Worm (Caenorhabditis elegans) whole organism, late embryonic: Measurements from ENCODE around the gene xtr-2.

Experiments
- C38D4.7 ChIP-seq: fragments of 200-800 bp; sonication (Bioruptor generic); optimal IDR thresholded peaks from 2 replicates; lab custom pipeline; 2018; ENCODE audit warnings: mild to moderate bottlenecking, missing genetic modification characterization, moderate library complexity, missing compliant biosample characterization
- K02D7.2 ChIP-seq: sonication (generic microtip); optimal IDR thresholded peaks from 2 replicates; lab custom pipeline; 2017; ENCODE audit warnings: mild to moderate bottlenecking, missing genetic modification characterization, missing compliant biosample characterization
- ahr-1 ChIP-seq: sonication (generic microtip); optimal IDR thresholded peaks from 2 replicates; lab custom pipeline; 2016; ENCODE audit warnings: missing genetic modification characterization, missing compliant biosample characterization
- ceh-18 ChIP-seq: sonication (generic microtip); optimal IDR thresholded peaks from 2 replicates; lab custom pipeline; 2016; ENCODE audit warnings: missing genetic modification characterization, missing compliant biosample characterization
- ceh-19 ChIP-seq: fragments of 200-800 bp; sonication (Bioruptor generic); optimal IDR thresholded peaks from 2 replicates; lab custom pipeline; 2018; ENCODE audit warnings: mild to moderate bottlenecking, missing genetic modification characterization, missing compliant biosample characterization
- ceh-31 ChIP-seq: sonication (generic microtip); optimal IDR thresholded peaks from 2 replicates; lab custom pipeline; 2016; ENCODE audit warnings: missing genetic modification characterization, missing compliant biosample characterization
- ceh-34 ChIP-seq: sonication (generic microtip); optimal IDR thresholded peaks from 2 replicates; lab custom pipeline; 2016; ENCODE audit warnings: mild to moderate bottlenecking, missing genetic modification characterization, missing compliant biosample characterization
- ceh-45 ChIP-seq: fragments of 200-800 bp; sonication (Bioruptor generic); IDR thresholded peaks from 2 replicates; pipeline ENCODE4 v1.3.6; 2022; ENCODE audit warnings: missing genetic modification reagents, missing genetic modification characterization, missing compliant biosample characterization
- ceh-6 ChIP-seq: fragments of 200-800 bp; sonication (Bioruptor generic); optimal IDR thresholded peaks from 2 replicates; lab custom pipeline; 2018; ENCODE audit warnings: mild to moderate bottlenecking, missing genetic modification characterization, missing compliant biosample characterization
- ceh-9 ChIP-seq: sonication (generic microtip); optimal IDR thresholded peaks from 2 replicates; lab custom pipeline; 2016; ENCODE audit warnings: mild to moderate bottlenecking, missing genetic modification characterization, inconsistent platforms, missing compliant biosample characterization
- elt-2 ChIP-seq: sonication (generic microtip); optimal IDR thresholded peaks from 2 replicates; lab custom pipeline; 2016; ENCODE audit warnings: missing genetic modification reagents, missing genetic modification characterization, missing compliant biosample characterization
- elt-4 ChIP-seq: sonication (generic microtip); optimal IDR thresholded peaks from 2 replicates; lab custom pipeline; 2016; ENCODE audit warnings: missing genetic modification characterization, missing compliant biosample characterization
- eyg-1 ChIP-seq: sonication (generic microtip); optimal IDR thresholded peaks from 2 replicates; lab custom pipeline; 2016; ENCODE audit warnings: missing genotype, missing genetic modification characterization, missing compliant biosample characterization
- gmeb-2 ChIP-seq: sonication (generic microtip); optimal IDR thresholded peaks from 2 replicates; lab custom pipeline; 2016; ENCODE audit warnings: missing genetic modification characterization, inconsistent platforms, missing compliant biosample characterization
- hlh-13 ChIP-seq: fragments of 200-800 bp; sonication (Bioruptor generic); optimal IDR thresholded peaks from 2 replicates; lab custom pipeline; 2018; ENCODE audit warnings: mild to moderate bottlenecking, missing genetic modification characterization, missing compliant biosample characterization
- hlh-15 ChIP-seq: sonication (generic microtip); optimal IDR thresholded peaks from 2 replicates; lab custom pipeline; 2016; ENCODE audit warnings: missing genetic modification characterization, missing compliant biosample characterization
- hlh-30 ChIP-seq: sonication (generic microtip); optimal IDR thresholded peaks from 2 replicates; lab custom pipeline; 2017; ENCODE audit warnings: antibody characterized with exemption, missing genetic modification characterization, missing compliant biosample characterization; ENCODE audit not compliant: insufficient read depth
- hlh-6 ChIP-seq: sonication (generic microtip); optimal IDR thresholded peaks from 2 replicates; lab custom pipeline; 2016; ENCODE audit warnings: missing genotype, missing genetic modification characterization, missing compliant biosample characterization
- hlh-8 ChIP-seq: sonication (generic microtip); optimal IDR thresholded peaks from 2 replicates; lab custom pipeline; 2016; ENCODE audit warnings: missing genotype, missing genetic modification characterization, missing compliant biosample characterization
- lim-6 ChIP-seq: sonication (generic microtip); optimal IDR thresholded peaks from 2 replicates; lab custom pipeline; 2016; ENCODE audit warnings: missing genetic modification characterization, missing compliant biosample characterization
- lin-11 ChIP-seq: fragments of 200-800 bp; sonication (Bioruptor generic); optimal IDR thresholded peaks from 2 replicates; lab custom pipeline; 2018; ENCODE audit warnings: mild to moderate bottlenecking, missing genetic modification characterization, missing compliant biosample characterization
- madf-2 ChIP-seq: sonication (generic microtip); optimal IDR thresholded peaks from 2 replicates; lab custom pipeline; 2017; ENCODE audit warnings: missing genetic modification characterization, missing compliant biosample characterization
- mec-3 ChIP-seq: sonication (generic microtip); optimal IDR thresholded peaks from 2 replicates; lab custom pipeline; 2016; ENCODE audit warnings: borderline replicate concordance, missing genetic modification characterization, missing compliant biosample characterization
- nhr-11 ChIP-seq: fragments of 150-350 bp; optimal IDR thresholded peaks from 2 replicates; lab custom pipeline; 2014; ENCODE audit warnings: missing biosample characterization, missing genetic modification characterization
- nhr-232 ChIP-seq: sonication (generic microtip); optimal IDR thresholded peaks from 2 replicates; lab custom pipeline; 2016; ENCODE audit warnings: missing genetic modification characterization, missing compliant biosample characterization
- npax-4 ChIP-seq: sonication (generic microtip); optimal IDR thresholded peaks from 2 replicates; lab custom pipeline; 2016; ENCODE audit warnings: missing genetic modification characterization, missing compliant biosample characterization
- pag-3 ChIP-seq: sonication (generic microtip); optimal IDR thresholded peaks from 2 replicates; lab custom pipeline; 2016; ENCODE audit warnings: missing compliant biosample characterization, missing genetic modification characterization, borderline replicate concordance
- pax-1 ChIP-seq: fragments of 150-350 bp; optimal IDR thresholded peaks from 2 replicates; lab custom pipeline; 2014; ENCODE audit warnings: missing biosample characterization, missing genetic modification characterization
- pha-2 ChIP-seq: sonication (generic microtip); optimal IDR thresholded peaks from 2 replicates; lab custom pipeline; 2017; ENCODE audit warnings: mild to moderate bottlenecking, missing genetic modification characterization, missing compliant biosample characterization
- ref-2 ChIP-seq: sonication (generic microtip); optimal IDR thresholded peaks from 2 replicates; lab custom pipeline; 2016; ENCODE audit warnings: missing genetic modification characterization, missing compliant biosample characterization
- rnt-1 ChIP-seq: sonication (generic microtip); optimal IDR thresholded peaks from 2 replicates; lab custom pipeline; 2016; ENCODE audit warnings: missing genetic modification characterization, missing compliant biosample characterization
- sdc-2 ChIP-seq: sonication (generic microtip); optimal IDR thresholded peaks from 2 replicates; lab custom pipeline; 2016; ENCODE audit warnings: missing genotype, missing genetic modification characterization, missing compliant biosample characterization
- syd-9 ChIP-seq: sonication (generic microtip); optimal IDR thresholded peaks from 2 replicates; lab custom pipeline; 2016; ENCODE audit warnings: mild to moderate bottlenecking, missing genetic modification characterization, moderate library complexity, missing compliant biosample characterization
- tbx-2 ChIP-seq: sonication (generic microtip); optimal IDR thresholded peaks from 2 replicates; lab custom pipeline; 2016; ENCODE audit warnings: missing genetic modification characterization, missing compliant biosample characterization
- tbx-7 ChIP-seq: sonication (generic microtip); optimal IDR thresholded peaks from 2 replicates; lab custom pipeline; 2016; ENCODE audit warnings: missing genotype, missing genetic modification characterization, missing compliant biosample characterization
- ttx-3 ChIP-seq: sonication (generic microtip); optimal IDR thresholded peaks from 2 replicates; lab custom pipeline; 2016; ENCODE audit warnings: missing genetic modification reagents, missing genetic modification characterization, missing compliant biosample characterization
- unc-55 ChIP-seq: sonication (generic microtip); optimal IDR thresholded peaks from 2 replicates; lab custom pipeline; 2017; ENCODE audit warnings: missing biosample characterization, missing genetic modification reagents, missing genetic modification characterization
- zip-5 ChIP-seq: sonication (generic microtip); optimal IDR thresholded peaks from 2 replicates; lab custom pipeline; 2016; ENCODE audit warnings: missing genetic modification characterization, missing compliant biosample characterization
- ztf-16 ChIP-seq: sonication (generic microtip); optimal IDR thresholded peaks from 2 replicates; lab custom pipeline; 2017; ENCODE audit warnings: missing genetic modification characterization, missing compliant biosample characterization

xtr-2 gene

ce11 chrX:12280477-12280876 lies 34.9 kb upstream of the xtr-2 start, which contains the start of gene C04B4.1:
Gene C04B4.1 (plus strand): TSS chrX:12280777.
- TF ChIP-seq gmeb-2 (tag; lab: Kevin White, UChicago): no peak
- TF ChIP-seq ceh-19 (GFP tag; lab: Kevin White, UChicago): no peak
- TF ChIP-seq ceh-18 (tag; lab: Kevin White, UChicago): no peak
- TF ChIP-seq pag-3: no peak
- TF ChIP-seq elt-4 (tag; lab: Kevin White, UChicago): no peak
- TF ChIP-seq ceh-45 (GFP tag; lab: Robert Waterston, UW): no peak
- no peak for TF ChIP-seq npax-4 (tag; lab: Kevin White, UChicago)
- no peak for TF ChIP-seq madf-2
- no peak for TF ChIP-seq mec-3
- TF ChIP-seq C38D4.7 (GFP tag; lab: Kevin White, UChicago): no peak
- no peak for TF ChIP-seq nhr-11 (tag; lab: Kevin White, UChicago)
- no peak for TF ChIP-seq ahr-1
- TF ChIP-seq syd-9 (tag; lab: Kevin White, UChicago): no peak
- TF ChIP-seq ceh-6: no peak
- TF ChIP-seq pax-1: no peak
- no peak for TF ChIP-seq elt-2 (tag; lab: Kevin White, UChicago)
- TF ChIP-seq, all 69 proteins: peak for 0

- no peak for TF ChIP-seq ttx-3 (tag; lab: Kevin White, UChicago)
These were observed 32.5 kb upstream of the xtr-2 start, which contains the start of gene C04B4.2 for ce11 chrX:12282911-12283310. Gene C04B4.2 (plus strand): TSS chrX:12283281.

- TF ChIP-seq zip-5 (tag; lab: Kevin White, UChicago) (no peak), rnt-1 (tag; lab: Kevin White, UChicago) (no peak), ceh-31 (tag; lab: Kevin White, UChicago) (no peak), hlh-15 (tag; lab: Kevin White, UChicago) (no peak), tbx-7 (no peak), hlh-13 (GFP tag; lab: Kevin White, UChicago) (no peak), unc-55 (GFP tag; lab: Kevin White, UChicago) (no peak), nhr-232 (tag; lab: Kevin White, UChicago) (no peak), ahr-1 (no peak), ztf-16 (tag; lab: Kevin White, UChicago) (no peak), ref-2 (tag; lab: Kevin White, UChicago) (no peak), hlh-6 (tag; lab: Kevin White, UChicago) (no peak), hlh-8 (tag; lab: Kevin White, UChicago) (no peak), eyg-1 (no peak), lin-11 (tag; lab: Kevin White, UChicago) (no peak), pha-2 (tag; lab: Kevin White, UChicago) (no peak), ceh-19 (GFP tag; lab: Kevin White, UChicago) (no peak), tbx-2 (no peak)
These were observed 31.2 kb upstream of the xtr-2 start for ce11 chrX:12284161-12284560.

ce11 chrX:12285496-12285895 lies 29.9 kb upstream of the xtr-2 start, which contains the start of gene lips-2:
Gene lips-2 (plus strand): TSS chrX:12285796.
- TF ChIP-seq hlh-8 (tag; lab: Kevin White, UChicago) (no peak), ceh-19 (GFP tag; lab: Kevin White, UChicago) (no peak), ceh-9 (no peak), sdc-2 (tag; lab: Kevin White, UChicago) (no peak), K02D7.2 (tag; lab: Kevin White, UChicago) (no peak), hlh-30 (tag; lab: Kevin White, UChicago) (no peak), lim-6 (tag; lab: Kevin White, UChicago) (no peak), hlh-13 (GFP tag; lab: Kevin White, UChicago) (no peak), ceh-31 (tag; lab: Kevin White, UChicago) (no peak), gmeb-2 (tag; lab: Kevin White, UChicago) (no peak), ceh-34 (tag; lab: Kevin White, UChicago) (no peak), rnt-1 (tag; lab: Kevin White, UChicago) (no peak)
- TF ChIP-seq, all 69 proteins: peak for 0
